Worm (Caenorhabditis elegans) whole organism, L4 larva: Measurements from ENCODE around the gene lgc-40.

Source experiments
- F37D6.2 ChIP-seq: sonication (generic microtip); optimal IDR thresholded peaks from 2 replicates; lab custom pipeline; 2016; ENCODE audit warnings: mild to moderate bottlenecking, missing genetic modification characterization, missing compliant biosample characterization
- ama-1 ChIP-seq: fragments of 150-350 bp; optimal IDR thresholded peaks from 2 replicates; lab custom pipeline; 2014; ENCODE audit warnings: inconsistent platforms, mixed read lengths
- ceh-44 ChIP-seq: fragments of 200-800 bp; sonication (Bioruptor generic); IDR thresholded peaks from 2 replicates; pipeline ENCODE4 v1.3.6; 2022; ENCODE audit warnings: missing genetic modification reagents, missing genetic modification characterization, missing compliant biosample characterization
- dpl-1 ChIP-seq: fragments of 150-350 bp; optimal IDR thresholded peaks from 2 replicates; lab custom pipeline; 2014; ENCODE audit warnings: missing biosample characterization, missing genetic modification reagents, missing genetic modification characterization
- duxl-1 ChIP-seq: sonication (generic microtip); optimal IDR thresholded peaks from 2 replicates; lab custom pipeline; 2016; ENCODE audit warnings: mild to moderate bottlenecking, missing genetic modification characterization, moderate library complexity, missing compliant biosample characterization; ENCODE audit not compliant: poor library complexity
- hmg-1.1 ChIP-seq: fragments of 200-800 bp; sonication (Bioruptor generic); IDR thresholded peaks from 2 replicates; pipeline ENCODE4 v1.3.6; 2022; ENCODE audit warnings: missing genetic modification reagents, missing genetic modification characterization, missing compliant biosample characterization
- lin-15B ChIP-seq: fragments of 150-350 bp; sonication (generic microtip); optimal IDR thresholded peaks from 3 replicates; lab custom pipeline; 2014; ENCODE audit warnings: missing biosample characterization, missing genetic modification characterization
- mep-1 ChIP-seq: fragments of 150-350 bp; sonication (generic microtip); optimal IDR thresholded peaks from 3 replicates; lab custom pipeline; 2014; ENCODE audit warnings: missing biosample characterization, missing genetic modification characterization
- nhr-10 ChIP-seq: fragments of 150-350 bp; optimal IDR thresholded peaks from 2 replicates; lab custom pipeline; 2014; ENCODE audit warnings: missing biosample characterization, missing genetic modification characterization
- nhr-237 ChIP-seq: sonication (generic microtip); optimal IDR thresholded peaks from 2 replicates; lab custom pipeline; 2017; ENCODE audit warnings: missing biosample characterization, missing genetic modification characterization
- unc-39 ChIP-seq: sonication (generic microtip); optimal IDR thresholded peaks from 2 replicates; lab custom pipeline; 2017; ENCODE audit warnings: missing biosample characterization, missing genetic modification characterization
- zag-1 ChIP-seq: fragments of 150-350 bp; optimal IDR thresholded peaks from 2 replicates; lab custom pipeline; 2014; ENCODE audit warnings: missing biosample characterization, missing genetic modification characterization

ce11 chrX:2369073-2369472, 9.2 kb downstream of the lgc-40 start:
- no peak for TF ChIP-seq unc-39 (tag; lab: Kevin White, UChicago)
- TF ChIP-seq F37D6.2 (tag; lab: Kevin White, UChicago) = no peak
- TF ChIP-seq mep-1 = no peak
- TF ChIP-seq lin-15B (tag; lab: Kevin White, UChicago) = no peak
- no peak for TF ChIP-seq nhr-10 (tag; lab: Kevin White, UChicago)
- TF ChIP-seq hmg-1.1 (GFP tag; lab: Robert Waterston, UW) = no peak
- no peak for TF ChIP-seq dpl-1 (GFP tag; lab: Kevin White, UChicago)
- TF ChIP-seq ceh-44 (GFP tag; lab: Robert Waterston, UW) = no peak
- no peak for TF ChIP-seq nhr-237 (tag; lab: Kevin White, UChicago)
- no peak for TF ChIP-seq ama-1 (lab: Kevin White, UChicago)
- TF ChIP-seq zag-1 (tag; lab: Kevin White, UChicago) = no peak
- TF ChIP-seq duxl-1 (tag; lab: Kevin White, UChicago) = no peak
